Fruit fly (Drosophila melanogaster): Measurements from ENCODE around the gene iPLA2-VIA.
A peak's percentile ranks its signal among the peaks of the same experiment; 100 is the strongest.

The iPLA2-VIA gene

DNA sequence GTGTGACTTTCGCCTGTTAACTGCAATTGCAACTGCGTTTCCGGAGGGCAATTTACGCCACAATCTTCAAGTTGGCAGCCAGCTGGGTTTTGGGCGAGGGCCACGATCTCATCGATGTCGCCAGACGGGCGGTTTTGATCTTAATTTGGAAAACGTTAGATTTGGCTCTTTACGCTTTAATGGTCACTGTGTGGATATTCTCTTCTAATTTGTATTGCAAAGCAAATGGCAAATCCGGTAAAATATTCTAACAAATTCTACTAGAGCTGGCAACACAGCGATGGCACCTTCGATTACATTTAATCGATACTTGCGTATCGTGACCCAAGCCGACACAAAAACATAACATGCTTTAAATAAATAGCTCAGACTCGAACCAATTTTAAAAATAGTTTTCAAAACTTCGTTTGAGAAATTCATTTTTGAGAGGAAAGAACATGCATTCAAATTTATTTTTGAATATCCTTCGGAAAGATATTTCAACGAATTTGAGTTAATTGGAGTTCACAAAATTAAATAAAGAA, 27.6 kb downstream of the iPLA2-VIA start, which contains the start of gene I-2 (continued):
- no peak for TF ChIP-seq CG7786 (GFP tag; optimal IDR thresholded peaks at IDR 0.05)
- peak; percentile 45 for TF ChIP-seq HmgD (GFP tag; optimal IDR thresholded peaks at IDR 0.05)
- peak in 1 of 2 experiments; percentile 13 for TF ChIP-seq Hr78 (GFP tag; optimal IDR thresholded peaks at IDR 0.05)
- TF ChIP-seq Hey (tag; optimal IDR thresholded peaks at IDR 0.05), result no peak
- TF ChIP-seq nerfin-1 (tag; optimal IDR thresholded peaks at IDR 0.05), result no peak
- TF ChIP-seq dpn (GFP tag; optimal IDR thresholded peaks at IDR 0.05), result peak in 1 of 2 experiments; percentile 25
- TF ChIP-seq CG7963 (GFP tag; IDR thresholded peaks at IDR 0.05; ENCODE audit: partially characterized antibody), result peak; percentile 52; the same call in 2 of the 3 replicates
- TF ChIP-seq crp (GFP tag; optimal IDR thresholded peaks at IDR 0.05), result peak in 1 of 2 experiments; percentile 41
- TF ChIP-seq row (GFP tag; IDR thresholded peaks at IDR 0.05), result peak; percentile 91
- TF ChIP-seq BEAF-32 (GFP tag; optimal IDR thresholded peaks at IDR 0.05), result peak; percentile 84
- no peak for TF ChIP-seq Optix (GFP tag; IDR thresholded peaks at IDR 0.05)
- peak; percentile 10 for TF ChIP-seq CG8924 (tag; optimal IDR thresholded peaks at IDR 0.05)
- TF ChIP-seq Rfx (GFP tag; IDR thresholded peaks at IDR 0.05), result peak; percentile 32; the same call in 1 of the 2 replicates
- TF ChIP-seq zfh1 (GFP tag; IDR thresholded peaks at IDR 0.05), result no peak
- TF ChIP-seq Dip2 (GFP tag; IDR thresholded peaks at IDR 0.05), result no peak
- 0 out of 2 replicates have a peak, but pooled peaks have one; percentile 28 for TF ChIP-seq chm (GFP tag; IDR thresholded peaks at IDR 0.05)
- peak; percentile 12 for TF ChIP-seq Chrac-16 (GFP tag; optimal IDR thresholded peaks at IDR 0.05)
- TF ChIP-seq sisA (GFP tag; IDR thresholded peaks at IDR 0.05), result no peak
- TF ChIP-seq slbo (GFP tag; IDR thresholded peaks at IDR 0.05), result peak; percentile 70
- no peak for TF ChIP-seq gcm (GFP tag; optimal IDR thresholded peaks at IDR 0.05)
- no peak for TF ChIP-seq CG8359 (GFP tag; optimal IDR thresholded peaks at IDR 0.05; ENCODE audit: borderline replicate concordance)
- TF ChIP-seq mld (GFP tag; IDR thresholded peaks at IDR 0.05; ENCODE audit: partially characterized antibody), result 0 out of 3 replicates have a peak, but pooled peaks have one; percentile 41
- TF ChIP-seq Oaz (GFP tag; IDR thresholded peaks at IDR 0.05), result no peak
- TF ChIP-seq amos (GFP tag; IDR thresholded peaks at IDR 0.05; ENCODE audit: partially characterized antibody), result peak; percentile 85
- TF ChIP-seq CG31224 (GFP tag; IDR thresholded peaks at IDR 0.05), result no peak
- TF ChIP-seq CG9437 (GFP tag; optimal IDR thresholded peaks at IDR 0.05), result peak; percentile 26
- peak; percentile 15 for TF ChIP-seq Sin3A (optimal IDR thresholded peaks at IDR 0.05)
- no peak for TF ChIP-seq Elba2 (GFP tag; optimal IDR thresholded peaks at IDR 0.05)
- TF ChIP-seq chn (GFP tag; optimal IDR thresholded peaks at IDR 0.05), result peak; percentile 22
- no peak for TF ChIP-seq CG43689 (GFP tag; IDR thresholded peaks at IDR 0.05)
- TF ChIP-seq CG9932 (GFP tag; IDR thresholded peaks at IDR 0.05), result peak; percentile 70
- peak; percentile 45 for TF ChIP-seq pita (GFP tag; optimal IDR thresholded peaks at IDR 0.05)
- TF ChIP-seq CG8944 (GFP tag; optimal IDR thresholded peaks at IDR 0.05), result no peak
- peak; percentile 80 for TF ChIP-seq Doc3 (GFP tag; IDR thresholded peaks at IDR 0.05; ENCODE audit: partially characterized antibody)
- no peak for TF ChIP-seq prd (optimal IDR thresholded peaks at IDR 0.05)
- TF ChIP-seq prd (GFP tag; IDR thresholded peaks at IDR 0.05), result no peak
- peak; percentile 67; the same call in 1 of the 3 replicates for TF ChIP-seq zen2 (GFP tag; IDR thresholded peaks at IDR 0.05; ENCODE audit: partially characterized antibody)
- peak; percentile 43 for TF ChIP-seq CG10267 (tag; optimal IDR thresholded peaks at IDR 0.05)
- peak; percentile 79 for TF ChIP-seq CG42726 (GFP tag; IDR thresholded peaks at IDR 0.05; ENCODE audit: partially characterized antibody)
- peak; percentile 45 for TF ChIP-seq ftz-f1 (GFP tag; optimal IDR thresholded peaks at IDR 0.05)
- no peak for TF ChIP-seq CG11456 (GFP tag; IDR thresholded peaks at IDR 0.05)
- TF ChIP-seq Sry-δ (GFP tag; optimal IDR thresholded peaks at IDR 0.05), result peak; percentile 98
- no peak for TF ChIP-seq ERR (GFP tag; optimal IDR thresholded peaks at IDR 0.05)
- peak; percentile 60 for TF ChIP-seq tna (GFP tag; IDR thresholded peaks at IDR 0.05; ENCODE audit: partially characterized antibody)
- peak; percentile 91 for TF ChIP-seq Bgb (GFP tag; IDR thresholded peaks at IDR 0.05; ENCODE audit: partially characterized antibody)
- peak; percentile 39 for TF ChIP-seq Hsf (GFP tag; optimal IDR thresholded peaks at IDR 0.05)
- peak; percentile 41 for TF ChIP-seq CG12391 (tag; optimal IDR thresholded peaks at IDR 0.05)
- no peak for TF ChIP-seq CG13123 (GFP tag; optimal IDR thresholded peaks at IDR 0.05)
- peak; percentile 88 for TF ChIP-seq knrl (GFP tag; IDR thresholded peaks at IDR 0.05; ENCODE audit: partially characterized antibody)
- TF ChIP-seq phol (tag; optimal IDR thresholded peaks at IDR 0.05), result peak; percentile 31

Data from whole organism, embryonic.